Fruit fly (Drosophila melanogaster) whole organism, embryonic: ENCODE measurements around the gene CG31525.

Experiments
- ATbp ChIP-seq: fragments of 200-800 bp; sonication (Bioruptor generic); optimal IDR thresholded peaks from 2 replicates; lab custom pipeline; 2017; ENCODE audit warnings: missing biosample characterization, mild to moderate bottlenecking, missing genetic modification characterization, missing genetic modification reagents
- Blimp-1 ChIP-seq: fragments of 200-800 bp; sonication (Bioruptor generic); optimal IDR thresholded peaks from 3 replicates; lab custom pipeline; 2018; ENCODE audit warnings: missing biosample characterization, missing genetic modification characterization, mild to moderate bottlenecking, moderate library complexity, missing genetic modification reagents
- C15 ChIP-seq: fragments of 200-800 bp; sonication (Bioruptor generic); IDR thresholded peaks from 3 replicates; pipeline ENCODE4 v1.3.6; 2022; ENCODE audit warnings: missing biosample characterization, missing genetic modification characterization
- CG10959 ChIP-seq: fragments of 200-800 bp; sonication (Bioruptor generic); IDR thresholded peaks from 2 replicates; pipeline ENCODE4 v1.3.6; 2022; ENCODE audit warnings: missing biosample characterization, missing genetic modification characterization
- CG11696 ChIP-seq: fragments of 200-800 bp; sonication (Bioruptor generic); IDR thresholded peaks from 2 replicates; pipeline ENCODE4 v1.3.6; 2022; ENCODE audit warnings: missing biosample characterization, missing genetic modification characterization
- CG13296 ChIP-seq: fragments of 200-800 bp; sonication (Bioruptor generic); optimal IDR thresholded peaks from 3 replicates; lab custom pipeline; 2018; ENCODE audit warnings: missing biosample characterization, mild to moderate bottlenecking, missing genetic modification characterization
- CG14441 ChIP-seq: fragments of 200-800 bp; sonication (Bioruptor generic); IDR thresholded peaks from 2 replicates; pipeline ENCODE4 v1.3.6; 2022; ENCODE audit warnings: missing biosample characterization, missing genetic modification characterization
- CG14710 ChIP-seq: fragments of 200-800 bp; sonication (Bioruptor generic); optimal IDR thresholded peaks from 3 replicates; lab custom pipeline; 2019; ENCODE audit warnings: missing biosample characterization, mild to moderate bottlenecking, missing genetic modification characterization, moderate library complexity
- CG15011 ChIP-seq: fragments of 200-800 bp; sonication (Bioruptor generic); optimal IDR thresholded peaks from 3 replicates; lab custom pipeline; 2018; ENCODE audit warnings: missing biosample characterization, mild to moderate bottlenecking, missing genetic modification characterization
- CG1529 ChIP-seq: fragments of 200-800 bp; sonication (Bioruptor generic); optimal IDR thresholded peaks from 3 replicates; lab custom pipeline; 2018; ENCODE audit warnings: missing biosample characterization, missing genetic modification characterization
- CG16863 ChIP-seq: fragments of 200-800 bp; sonication (Bioruptor generic); optimal IDR thresholded peaks from 3 replicates; lab custom pipeline; 2016; ENCODE audit warnings: missing biosample characterization, missing genetic modification characterization
- CG17186 ChIP-seq: fragments of 200-800 bp; sonication (Bioruptor generic); optimal IDR thresholded peaks from 3 replicates; lab custom pipeline; 2017; ENCODE audit warnings: missing biosample characterization, missing genetic modification reagents, missing genetic modification characterization
- CG18599 ChIP-seq: fragments of 200-800 bp; sonication (Bioruptor generic); optimal IDR thresholded peaks from 3 replicates; lab custom pipeline; 2017; ENCODE audit warnings: missing biosample characterization, missing genetic modification characterization, mild to moderate bottlenecking, moderate library complexity, missing genetic modification reagents
- CG2712 ChIP-seq: fragments of 200-800 bp; optimal IDR thresholded peaks from 3 replicates; lab custom pipeline; 2019; ENCODE audit warnings: missing biosample characterization, mild to moderate bottlenecking, missing genetic modification characterization, moderate library complexity
- CG2875 ChIP-seq: fragments of 200-800 bp; sonication (Bioruptor generic); optimal IDR thresholded peaks from 2 replicates; lab custom pipeline; 2017; ENCODE audit warnings: missing biosample characterization, mild to moderate bottlenecking, missing genetic modification characterization, missing genetic modification reagents
- CG33213 ChIP-seq: fragments of 200-800 bp; sonication (Bioruptor generic); optimal IDR thresholded peaks from 3 replicates; lab custom pipeline; 2016; ENCODE audit warnings: missing biosample characterization, missing genetic modification characterization
- CG5245 ChIP-seq: fragments of 200-800 bp; sonication (Bioruptor generic); optimal IDR thresholded peaks from 3 replicates; lab custom pipeline; 2016; ENCODE audit warnings: missing biosample characterization, missing genetic modification characterization
- CG8765 ChIP-seq: fragments of 200-800 bp; sonication (Bioruptor generic); IDR thresholded peaks from 2 replicates; pipeline ENCODE4 v1.3.6; 2022; ENCODE audit warnings: missing biosample characterization, missing genetic modification characterization
- CG9215 ChIP-seq: fragments of 200-800 bp; sonication (Bioruptor generic); IDR thresholded peaks from 2 replicates; pipeline ENCODE4 v1.3.6; 2022; ENCODE audit warnings: missing biosample characterization, missing genetic modification characterization
- Fer2 ChIP-seq: fragments of 200-800 bp; sonication (Bioruptor generic); optimal IDR thresholded peaks from 2 replicates; lab custom pipeline; 2018; ENCODE audit warnings: missing biosample characterization, mild to moderate bottlenecking, missing genetic modification characterization, moderate library complexity
- HmgD ChIP-seq: fragments of 200-800 bp; sonication (Bioruptor generic); optimal IDR thresholded peaks from 3 replicates; lab custom pipeline; 2016; ENCODE audit warnings: missing biosample characterization, missing genetic modification characterization
- Jarid2 ChIP-seq: fragments of 200-800 bp; sonication (Bioruptor generic); optimal IDR thresholded peaks from 3 replicates; lab custom pipeline; 2017; ENCODE audit warnings: mild to moderate bottlenecking, missing biosample characterization, missing genetic modification reagents, missing genetic modification characterization
- MBD-R2 ChIP-seq: fragments of 200-800 bp; sonication (Bioruptor generic); IDR thresholded peaks from 2 replicates; pipeline ENCODE4 v1.3.6; 2022; ENCODE audit warnings: missing biosample characterization, missing genetic modification characterization
- Opbp ChIP-seq: fragments of 200-800 bp; sonication (Bioruptor generic); IDR thresholded peaks from 3 replicates; pipeline ENCODE4 v1.3.6; 2022; ENCODE audit warnings: missing biosample characterization, missing genetic modification characterization; ENCODE audit not compliant: partially characterized antibody
- Pdp1 ChIP-seq, 2 experiments: fragments of 200-800 bp; sonication (Bioruptor generic); optimal IDR thresholded peaks; 3 replicates each; lab custom pipeline; 2016; ENCODE audit warnings: missing biosample characterization in 2 of 2, missing genetic modification characterization in 2 of 2, mild to moderate bottlenecking in 1 of 2, moderate library complexity in 1 of 2
- Rfx ChIP-seq: fragments of 200-800 bp; sonication (Bioruptor generic); IDR thresholded peaks from 2 replicates; pipeline ENCODE4 v1.3.6; 2022; ENCODE audit warnings: missing biosample characterization, missing genetic modification characterization
- ac ChIP-seq: fragments of 200-800 bp; sonication (Bioruptor generic); optimal IDR thresholded peaks from 3 replicates; lab custom pipeline; 2017; ENCODE audit warnings: missing biosample characterization, mild to moderate bottlenecking, missing genetic modification characterization
- cas ChIP-seq: fragments of 200-800 bp; sonication (Bioruptor generic); IDR thresholded peaks from 2 replicates; pipeline ENCODE4 v1.3.6; 2022; ENCODE audit warnings: missing biosample characterization, missing genetic modification characterization
- caup ChIP-seq: fragments of 200-800 bp; sonication (Bioruptor generic); optimal IDR thresholded peaks from 3 replicates; lab custom pipeline; 2017; ENCODE audit warnings: missing biosample characterization, mild to moderate bottlenecking, missing genetic modification characterization, moderate library complexity; ENCODE audit not compliant: severe bottlenecking
- ci ChIP-seq: fragments of 200-800 bp; sonication (Bioruptor generic); IDR thresholded peaks from 3 replicates; pipeline ENCODE4 v1.3.6; 2022; ENCODE audit warnings: missing biosample characterization, missing genetic modification characterization
- crc ChIP-seq: fragments of 200-800 bp; sonication (Bioruptor generic); optimal IDR thresholded peaks from 2 replicates; lab custom pipeline; 2016; ENCODE audit warnings: missing biosample characterization, missing genetic modification characterization
- croc ChIP-seq: fragments of 200-800 bp; sonication (Bioruptor generic); conservative IDR thresholded peaks from 3 replicates; pipeline ENCODE4 v1.3.6; 2022; ENCODE audit warnings: missing biosample characterization, missing genetic modification characterization
- danr ChIP-seq: fragments of 200-800 bp; sonication (Bioruptor generic); IDR thresholded peaks from 2 replicates; pipeline ENCODE4 v1.3.6; 2022; ENCODE audit warnings: missing biosample characterization, missing genetic modification characterization
- dmrt11E ChIP-seq: fragments of 200-800 bp; sonication (Bioruptor generic); optimal IDR thresholded peaks from 3 replicates; lab custom pipeline; 2018; ENCODE audit warnings: missing biosample characterization, mild to moderate bottlenecking, missing genetic modification characterization, moderate library complexity
- fu2 ChIP-seq: fragments of 200-800 bp; sonication (Bioruptor generic); optimal IDR thresholded peaks from 2 replicates; lab custom pipeline; 2016; ENCODE audit warnings: missing biosample characterization, missing genetic modification characterization
- insv ChIP-seq, 2 experiments: fragments of 200-800 bp; sonication (Bioruptor generic); optimal IDR thresholded peaks; 3 replicates each; lab custom pipeline; 2016 to 2018; ENCODE audit warnings: missing biosample characterization in 2 of 2, missing genetic modification characterization in 2 of 2
- lola ChIP-seq, 3 experiments: fragments of >200 bp in 2 of 3; fragments of 200-800 bp in 1 of 3; sonication (Bioruptor generic) in 1 of 3; optimal IDR thresholded peaks; 2 replicates each; lab custom pipeline; 2017 to 2019; ENCODE audit warnings: missing biosample characterization in 3 of 3, missing genetic modification characterization in 3 of 3, mild to moderate bottlenecking in 1 of 3, moderate library complexity in 1 of 3
- mld ChIP-seq: fragments of 200-800 bp; sonication (Bioruptor generic); IDR thresholded peaks from 3 replicates; pipeline ENCODE4 v1.3.6; 2022; ENCODE audit warnings: missing biosample characterization, missing genetic modification characterization; ENCODE audit not compliant: partially characterized antibody
- odd ChIP-seq: fragments of 200-800 bp; sonication (Bioruptor generic); optimal IDR thresholded peaks from 2 replicates; lab custom pipeline; 2017; ENCODE audit warnings: missing biosample characterization, mild to moderate bottlenecking, missing genetic modification characterization
- onecut ChIP-seq: fragments of 200-800 bp; sonication (Bioruptor generic); IDR thresholded peaks from 2 replicates; pipeline ENCODE4 v1.3.6; 2022; ENCODE audit warnings: missing biosample characterization, missing genetic modification characterization
- phol ChIP-seq: fragments of 200-800 bp; sonication (Bioruptor generic); optimal IDR thresholded peaks from 3 replicates; lab custom pipeline; 2018; ENCODE audit warnings: missing biosample characterization, mild to moderate bottlenecking, missing genetic modification characterization, moderate library complexity
- seq ChIP-seq: fragments of 200-800 bp; sonication (Bioruptor generic); IDR thresholded peaks from 2 replicates; pipeline ENCODE4 v1.3.6; 2022; ENCODE audit warnings: missing biosample characterization, missing genetic modification characterization
- sim ChIP-seq: fragments of 200-800 bp; sonication (Bioruptor generic); IDR thresholded peaks from 2 replicates; pipeline ENCODE4 v1.3.6; 2022; ENCODE audit warnings: missing biosample characterization, missing genetic modification characterization
- so ChIP-seq: fragments of 200-800 bp; sonication (Bioruptor generic); IDR thresholded peaks from 3 replicates; pipeline ENCODE4 v1.3.6; 2022; ENCODE audit warnings: missing biosample characterization, missing genetic modification characterization
- sqz ChIP-seq: fragments of 200-800 bp; sonication (Bioruptor generic); optimal IDR thresholded peaks from 3 replicates; lab custom pipeline; 2018; ENCODE audit warnings: missing biosample characterization, mild to moderate bottlenecking, missing genetic modification characterization
- trh ChIP-seq: fragments of 200-800 bp; sonication (Bioruptor generic); optimal IDR thresholded peaks from 2 replicates; lab custom pipeline; 2016; ENCODE audit warnings: missing biosample characterization, missing genetic modification characterization
- ttk ChIP-seq: fragments of 200-800 bp; sonication (Bioruptor generic); IDR thresholded peaks from 2 replicates; pipeline ENCODE4 v2.1.2; 2022; ENCODE audit warnings: missing biosample characterization, missing genetic modification characterization
- vfl ChIP-seq: fragments of 200-800 bp; sonication (Bioruptor generic); optimal IDR thresholded peaks from 2 replicates; lab custom pipeline; 2016; ENCODE audit warnings: missing biosample characterization, missing genetic modification characterization
- zen2 ChIP-seq: fragments of 200-800 bp; sonication (Bioruptor generic); IDR thresholded peaks from 3 replicates; pipeline ENCODE4 v1.3.6; 2022; ENCODE audit warnings: missing biosample characterization, missing genetic modification characterization; ENCODE audit not compliant: partially characterized antibody

The CG31525 gene

DNA sequence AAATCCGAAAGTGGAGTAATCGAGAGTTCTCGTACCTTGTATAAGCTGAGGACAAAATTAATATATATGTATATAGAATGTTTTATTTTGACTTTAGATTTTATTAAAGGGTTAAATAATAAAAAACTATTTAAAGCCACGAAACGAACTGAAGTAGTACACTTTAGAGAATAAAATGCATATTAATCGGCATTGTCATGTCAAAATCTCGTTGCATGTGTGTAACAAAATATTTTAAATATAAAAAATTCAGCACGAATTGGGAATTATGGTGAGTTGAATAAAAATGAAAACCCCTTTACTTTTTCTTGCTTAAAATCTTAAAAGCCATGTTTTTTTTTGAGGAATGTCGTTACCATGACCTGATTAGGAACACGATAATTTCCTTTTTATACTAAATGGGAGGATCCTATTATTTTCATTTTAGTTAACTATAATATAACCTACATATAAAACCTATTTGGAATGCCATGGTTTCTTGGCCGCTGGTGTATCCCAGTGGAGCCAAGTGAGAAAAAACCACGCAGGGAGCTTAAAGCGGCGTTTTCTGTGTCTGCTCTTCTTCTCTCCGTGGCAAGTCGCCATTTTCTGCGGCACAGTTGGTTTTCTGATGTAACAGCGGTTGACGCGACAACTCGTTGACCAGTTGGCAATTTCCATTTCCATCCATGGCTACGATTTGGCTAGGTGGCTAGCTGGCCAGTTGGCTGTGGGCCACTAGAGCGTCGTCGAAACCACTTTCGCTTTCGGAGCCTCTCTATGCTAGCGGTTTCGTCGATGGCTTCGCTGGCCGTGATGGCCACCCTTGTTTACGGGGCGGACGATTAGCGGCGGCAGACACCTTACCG is 45.2 kb downstream of the CG31525 start (continued):
- TF ChIP-seq Blimp-1 (GFP tag; lab: Kevin White, UChicago) (peak; percentile 96), odd (no peak), C15 (GFP tag; lab: Robert Waterston, UW) (no peak), CG10959 (GFP tag; lab: Robert Waterston, UW) (no peak), CG1529 (GFP tag; lab: Kevin White, UChicago) (no peak), ATbp (GFP tag; lab: Kevin White, UChicago) (no peak), lola (GFP tag; optimal IDR thresholded peaks at IDR 0.05; lab: Kevin White, UChicago) (no peak), seq (GFP tag; lab: Robert Waterston, UW) (no peak), CG2712 (no peak), insv (GFP tag; optimal IDR thresholded peaks at IDR 0.05; lab: Kevin White, UChicago) (no peak), CG15011 (GFP tag; lab: Kevin White, UChicago) (no peak), Jarid2 (GFP tag; lab: Kevin White, UChicago) (no peak), caup (GFP tag; lab: Kevin White, UChicago) (no peak), CG33213 (no peak), sim (GFP tag; lab: Robert Waterston, UW) (no peak), CG18599 (GFP tag; lab: Kevin White, UChicago) (no peak), CG8765 (GFP tag; lab: Robert Waterston, UW) (no peak), Fer2 (tag; lab: Kevin White, UChicago) (no peak), Pdp1 (GFP tag; optimal IDR thresholded peaks at IDR 0.05; lab: Kevin White, UChicago) (peak in 1 of 2 experiments; percentile 60), sqz (GFP tag; lab: Kevin White, UChicago) (no peak), phol (no peak), CG14441 (0 out of 2 replicates have a peak, but pooled peaks have one; percentile 15), so (GFP tag; lab: Robert Waterston, UW) (no peak), danr (no peak), mld (GFP tag; lab: Robert Waterston, UW) (no peak), CG9215 (GFP tag; lab: Robert Waterston, UW) (no peak), CG5245 (GFP tag; lab: Kevin White, UChicago) (no peak), CG11696 (GFP tag; lab: Robert Waterston, UW) (peak; percentile 41; the same call in 1 of the 2 replicates), ttk (GFP tag; lab: Robert Waterston, UW) (no peak), HmgD (GFP tag; lab: Kevin White, UChicago) (no peak), CG16863 (GFP tag; lab: Kevin White, UChicago) (no peak), CG13296 (GFP tag; lab: Kevin White, UChicago) (no peak), onecut (GFP tag; lab: Robert Waterston, UW) (no peak), dmrt11E (no peak), croc (no peak), crc (GFP tag; lab: Kevin White, UChicago) (no peak), fu2 (GFP tag; lab: Kevin White, UChicago) (no peak), vfl (GFP tag; lab: Kevin White, UChicago) (no peak), CG14710 (tag; lab: Kevin White, UChicago) (no peak), MBD-R2 (no peak), cas (no peak), zen2 (0 out of 3 replicates have a peak, but pooled peaks have one; percentile 16), CG17186 (no peak), trh (GFP tag; lab: Kevin White, UChicago) (no peak), Opbp (no peak), ac (GFP tag; lab: Kevin White, UChicago) (no peak), CG2875 (GFP tag; lab: Kevin White, UChicago) (no peak), ci (GFP tag; lab: Robert Waterston, UW) (0 out of 3 replicates have a peak, but pooled peaks have one; percentile 9), Rfx (GFP tag; lab: Robert Waterston, UW) (peak; percentile 24; the same call in 1 of the 2 replicates)
